Worm (Caenorhabditis elegans): ENCODE data around the gene tomm-7.

- TF ChIP-seq lsy-2 (tag; optimal IDR thresholded peaks at IDR 0.05) (peak; percentile 19 to 65), aly-2 (tag; optimal IDR thresholded peaks at IDR 0.05) (no peak), lin-13 (GFP tag; optimal IDR thresholded peaks at IDR 0.05) (no peak), pqm-1 (tag; optimal IDR thresholded peaks at IDR 0.05) (no peak), sox-4 (tag; optimal IDR thresholded peaks at IDR 0.05) (no peak), lin-14 (GFP tag; optimal IDR thresholded peaks at IDR 0.05) (no peak), ama-1 (optimal IDR thresholded peaks at IDR 0.05) (no peak), ztf-4 (tag; optimal IDR thresholded peaks at IDR 0.05) (no peak), unc-130 (tag; optimal IDR thresholded peaks at IDR 0.05) (no peak), unc-86 (tag; optimal IDR thresholded peaks at IDR 0.05) (no peak), ztf-11 (tag; optimal IDR thresholded peaks at IDR 0.05) (no peak), nhr-237 (tag; optimal IDR thresholded peaks at IDR 0.05) (no peak), blmp-1 (tag; optimal IDR thresholded peaks at IDR 0.05) (peak; percentile 35)
These were observed 2.2 kb downstream of the tomm-7 start, which contains the start of gene snr-5 for ce11 chrIII:7861535-7862120.
